Worm (Caenorhabditis elegans): ENCODE data around the gene syf-3.

syf-3 gene

ce11 chrV:5928006-5928405 is 11.8 kb upstream of the syf-3 start:
- TF ChIP-seq dao-5 (tag; optimal IDR thresholded peaks at IDR 0.05) = no peak
- TF ChIP-seq him-1 (tag; optimal IDR thresholded peaks at IDR 0.05) = no peak
- TF ChIP-seq W03F9.2 (tag; optimal IDR thresholded peaks at IDR 0.05) = no peak

ce11 chrV:5930588-5930987 is 9.2 kb upstream of the syf-3 start, which contains the start of gene galt-1:
Gene galt-1, plus strand, starts transcription at chrV:5930905.
- TF ChIP-seq him-1 (tag; optimal IDR thresholded peaks at IDR 0.05) (no peak), W03F9.2 (tag; optimal IDR thresholded peaks at IDR 0.05) (no peak), dao-5 (tag; optimal IDR thresholded peaks at IDR 0.05) (no peak)

- TF ChIP-seq dao-5 (tag; optimal IDR thresholded peaks at IDR 0.05) (no peak), him-1 (tag; optimal IDR thresholded peaks at IDR 0.05) (no peak), W03F9.2 (tag; optimal IDR thresholded peaks at IDR 0.05) (no peak)
These were observed 3.1 kb upstream of the syf-3 start, which contains the start of the genes M03F8.5 and M03F8.7 for ce11 chrV:5936691-5937090. Gene M03F8.5, minus strand, starts transcription at chrV:5936791. Gene M03F8.7, plus strand, starts transcription at chrV:5936939.

ce11 chrV:5943167-5943566 is 3.3 kb downstream of the syf-3 start, which contains the start of gene pst-1:
Gene pst-1, plus strand, starts transcription at chrV:5943467.
- TF ChIP-seq W03F9.2 (tag; optimal IDR thresholded peaks at IDR 0.05) = no peak
- no peak for TF ChIP-seq him-1 (tag; optimal IDR thresholded peaks at IDR 0.05)
- TF ChIP-seq dao-5 (tag; optimal IDR thresholded peaks at IDR 0.05) = no peak

DNA sequence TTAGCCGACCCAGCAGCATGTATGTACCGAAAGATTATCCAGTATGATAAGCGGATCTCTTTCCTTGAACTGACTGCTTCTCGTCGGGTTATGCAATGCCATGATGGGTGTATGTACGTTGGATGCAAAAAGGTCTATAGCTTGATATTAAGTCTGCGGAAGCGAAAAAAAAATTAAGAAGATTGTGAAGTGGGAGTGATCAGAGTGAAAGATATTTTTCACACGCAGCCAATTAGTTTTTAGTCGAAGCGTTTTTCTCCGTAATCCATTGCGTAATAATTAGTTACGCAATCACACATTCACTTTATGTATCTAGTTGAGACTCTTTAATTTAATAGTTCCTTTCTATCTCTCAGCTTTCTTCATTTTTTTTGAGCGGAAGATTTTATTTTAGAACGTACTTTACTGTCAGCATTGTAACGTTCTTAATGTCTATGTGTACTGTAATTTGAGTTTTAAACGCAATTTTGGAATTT is 9.9 kb downstream of the syf-3 start:
- TF ChIP-seq W03F9.2 (tag; optimal IDR thresholded peaks at IDR 0.05) = no peak
- no peak for TF ChIP-seq him-1 (tag; optimal IDR thresholded peaks at IDR 0.05)
- TF ChIP-seq dao-5 (tag; optimal IDR thresholded peaks at IDR 0.05) = no peak

DNA sequence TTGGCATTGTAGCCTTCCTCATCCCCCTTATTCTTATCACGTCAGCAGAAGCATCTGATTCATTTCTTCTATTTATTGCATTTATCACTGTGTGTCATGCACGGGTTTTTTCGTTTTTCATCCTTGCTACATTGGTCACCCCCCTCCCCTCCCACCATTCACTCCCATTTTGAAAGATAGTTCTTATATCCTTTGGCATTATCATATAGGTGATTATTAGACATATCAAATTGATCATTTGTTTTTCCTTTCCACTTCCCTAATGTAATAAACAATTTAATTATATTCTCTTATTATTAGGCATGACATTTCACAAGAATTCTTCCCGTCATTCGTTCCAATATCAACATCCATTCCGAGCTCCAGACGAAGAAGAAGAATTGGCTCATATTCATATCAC is 11.3 kb downstream of the syf-3 start, which contains the start of gene M03F8.1:
Gene M03F8.1 (plus strand): TSS at position 301 of the 400 bp plus-strand sequence.
- no peak for TF ChIP-seq W03F9.2 (tag; optimal IDR thresholded peaks at IDR 0.05)
- TF ChIP-seq him-1 (tag; optimal IDR thresholded peaks at IDR 0.05) = no peak
- no peak for TF ChIP-seq dao-5 (tag; optimal IDR thresholded peaks at IDR 0.05)

ce11 chrV:5953086-5953485 is 13.3 kb downstream of the syf-3 start:
- TF ChIP-seq him-1 (tag; optimal IDR thresholded peaks at IDR 0.05) (no peak), dao-5 (tag; optimal IDR thresholded peaks at IDR 0.05) (no peak), W03F9.2 (tag; optimal IDR thresholded peaks at IDR 0.05) (no peak)

DNA sequence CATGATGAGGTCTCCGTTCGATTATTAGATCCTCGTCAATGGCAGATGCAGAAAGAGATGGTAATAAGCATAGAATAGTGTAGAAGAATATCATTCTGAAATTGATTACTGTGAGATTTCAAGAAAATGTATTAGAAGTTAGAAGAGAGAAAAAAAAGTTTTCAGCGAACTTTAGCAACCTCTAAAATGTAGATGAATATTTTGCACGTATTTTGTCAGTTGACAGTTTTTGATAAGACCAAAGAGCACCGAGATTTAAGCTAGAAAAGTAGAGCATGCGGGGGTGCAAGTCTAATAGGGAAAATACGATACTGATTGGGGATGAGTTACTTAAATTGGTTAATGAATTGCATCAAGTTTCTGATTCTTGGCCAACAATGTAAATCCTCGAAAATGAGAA is 14.9 kb downstream of the syf-3 start, which contains the start of gene M03F8.6:
Gene M03F8.6 (minus strand): TSS at position 101 of the 400 bp plus-strand sequence.
- TF ChIP-seq him-1 (tag; optimal IDR thresholded peaks at IDR 0.05) (no peak), dao-5 (tag; optimal IDR thresholded peaks at IDR 0.05) (no peak), W03F9.2 (tag; optimal IDR thresholded peaks at IDR 0.05) (no peak)

DNA sequence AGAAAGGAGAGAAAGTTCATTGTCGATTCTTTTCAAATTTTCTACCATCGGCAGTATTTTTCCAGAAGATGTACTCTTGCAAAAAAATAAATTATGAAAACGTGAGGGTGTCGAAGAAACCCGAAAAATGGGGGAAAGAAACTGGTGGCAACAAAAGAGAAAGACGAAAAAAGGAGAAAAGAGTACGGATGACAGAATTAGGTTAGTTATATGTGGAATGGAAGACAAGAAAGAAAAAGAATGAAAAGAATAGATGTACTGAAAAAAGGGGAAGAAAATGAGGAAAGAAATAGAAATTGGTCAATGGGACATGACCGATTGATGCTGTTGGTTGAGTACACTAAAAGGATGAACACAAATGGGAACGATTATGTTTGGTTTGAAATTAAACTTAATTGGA is 15.8 kb downstream of the syf-3 start:
- TF ChIP-seq dao-5 (tag; optimal IDR thresholded peaks at IDR 0.05) = no peak
- TF ChIP-seq him-1 (tag; optimal IDR thresholded peaks at IDR 0.05) = no peak

DNA sequence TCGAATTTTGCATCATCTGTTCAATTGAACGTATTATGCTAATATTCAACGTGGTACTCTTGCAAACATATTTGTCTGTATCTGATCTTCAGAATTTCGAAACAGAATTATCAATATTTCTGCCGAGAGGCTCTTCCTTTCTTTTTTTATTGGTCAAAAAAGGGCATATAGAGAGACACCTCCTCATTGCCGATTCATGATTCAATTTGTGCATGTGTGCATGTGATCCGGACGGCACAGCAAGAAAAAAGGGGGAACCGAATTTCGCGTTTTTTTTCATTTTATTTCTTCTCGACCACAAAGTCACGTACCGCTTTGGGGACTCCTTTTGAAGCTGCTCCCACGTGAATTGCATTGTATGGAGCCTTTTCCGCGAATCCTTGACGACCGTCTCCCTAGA is 21.7 kb downstream of the syf-3 start, which contains the start of gene mcp-1:
Gene mcp-1 (plus strand): TSS at position 292 of the 400 bp plus-strand sequence.
- TF ChIP-seq W03F9.2 (tag; optimal IDR thresholded peaks at IDR 0.05) (no peak), him-1 (tag; optimal IDR thresholded peaks at IDR 0.05) (no peak), dao-5 (tag; optimal IDR thresholded peaks at IDR 0.05) (no peak)

ce11 chrV:5963092-5963491 is 23.3 kb downstream of the syf-3 start:
- TF ChIP-seq him-1 (tag; optimal IDR thresholded peaks at IDR 0.05) = no peak
- TF ChIP-seq dao-5 (tag; optimal IDR thresholded peaks at IDR 0.05) = no peak
- no peak for TF ChIP-seq W03F9.2 (tag; optimal IDR thresholded peaks at IDR 0.05)

- TF ChIP-seq W03F9.2 (tag; optimal IDR thresholded peaks at IDR 0.05) = no peak
- no peak for TF ChIP-seq him-1 (tag; optimal IDR thresholded peaks at IDR 0.05)
- TF ChIP-seq dao-5 (tag; optimal IDR thresholded peaks at IDR 0.05) = no peak
These were observed 23.9 kb downstream of the syf-3 start, which contains the start of gene pcm-1 for ce11 chrV:5963696-5964095. Gene pcm-1, minus strand, starts transcription at chrV:5963882.

- TF ChIP-seq him-1 (tag; optimal IDR thresholded peaks at IDR 0.05) = no peak
- no peak for TF ChIP-seq dao-5 (tag; optimal IDR thresholded peaks at IDR 0.05)
- no peak for TF ChIP-seq W03F9.2 (tag; optimal IDR thresholded peaks at IDR 0.05)
These were observed 24.9 kb downstream of the syf-3 start for ce11 chrV:5964658-5965178.

DNA sequence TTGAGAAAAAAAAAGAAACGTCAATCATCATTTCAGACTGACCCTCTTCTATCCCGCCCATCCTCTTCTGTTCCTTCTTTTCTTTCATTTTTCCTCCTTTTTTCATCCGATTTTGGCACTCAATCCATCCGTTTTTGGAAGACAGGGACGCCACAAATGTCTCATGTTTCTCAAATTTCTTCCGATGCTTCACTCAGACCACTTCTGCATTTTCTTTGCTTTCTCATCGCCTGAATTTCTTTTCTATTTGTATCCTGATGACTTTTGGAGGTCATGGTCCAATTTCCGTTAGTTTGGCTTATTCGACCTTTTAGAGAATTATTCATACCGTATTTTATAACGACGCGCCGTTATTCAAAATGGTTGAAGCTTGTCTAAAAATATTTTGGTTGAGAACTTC is 32.8 kb downstream of the syf-3 start:
- no peak for TF ChIP-seq W03F9.2 (tag; optimal IDR thresholded peaks at IDR 0.05)
- TF ChIP-seq dao-5 (tag; optimal IDR thresholded peaks at IDR 0.05) = no peak
- no peak for TF ChIP-seq him-1 (tag; optimal IDR thresholded peaks at IDR 0.05)

DNA sequence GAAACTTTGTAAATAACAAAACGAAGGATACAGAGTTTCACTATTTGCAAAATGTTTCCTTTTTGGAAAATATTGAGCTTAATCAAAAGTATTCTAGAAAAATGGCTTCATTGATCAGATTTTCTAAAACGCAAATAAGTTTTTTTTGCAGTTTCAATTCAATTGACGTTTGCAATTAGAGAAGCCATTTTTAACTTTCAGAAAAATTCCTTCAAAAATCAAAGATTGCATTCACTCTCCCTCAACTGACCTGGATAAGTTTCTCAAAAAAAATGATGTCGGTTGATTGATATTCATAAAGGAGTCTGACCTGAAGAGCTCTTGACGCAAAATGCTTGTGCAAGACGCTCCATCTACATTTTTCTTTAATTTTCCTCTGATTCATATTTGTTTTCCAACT is 33.9 kb downstream of the syf-3 start:
- TF ChIP-seq dao-5 (tag; optimal IDR thresholded peaks at IDR 0.05) (no peak), him-1 (tag; optimal IDR thresholded peaks at IDR 0.05) (no peak), W03F9.2 (tag; optimal IDR thresholded peaks at IDR 0.05) (no peak)
